Worm (Caenorhabditis elegans): ENCODE measurements around the gene cdh-1.

- TF ChIP-seq aly-1 (tag; optimal IDR thresholded peaks at IDR 0.05) (no peak), tbx-11 (GFP tag; IDR thresholded peaks at IDR 0.05) (no peak), ama-1 (optimal IDR thresholded peaks at IDR 0.05) (no peak), tbx-37 (GFP tag; conservative IDR thresholded peaks at IDR 0.05) (no peak), sea-1 (GFP tag; conservative IDR thresholded peaks at IDR 0.05) (no peak), scrt-1 (GFP tag; IDR thresholded peaks at IDR 0.05) (no peak), pes-1 (GFP tag; IDR thresholded peaks at IDR 0.05) (no peak), hnd-1 (tag; optimal IDR thresholded peaks at IDR 0.05) (no peak), hmbx-1 (tag; optimal IDR thresholded peaks at IDR 0.05) (no peak), ets-7 (tag; optimal IDR thresholded peaks at IDR 0.05) (no peak), ceh-13 (GFP tag; optimal IDR thresholded peaks at IDR 0.05) (no peak), B0310.2 (tag; optimal IDR thresholded peaks at IDR 0.05) (no peak), hmg-4 (GFP tag; optimal IDR thresholded peaks at IDR 0.05) (no peak)
Observed at ce11 chrIII:2891443-2891842, 19.3 kb upstream of the cdh-1 start, which contains the start of gene F56F11.1.

Data from whole organism, early embryonic.